Worm (Caenorhabditis elegans): Measurements from ENCODE around the gene cdh-8.

Gene cdh-8

DNA sequence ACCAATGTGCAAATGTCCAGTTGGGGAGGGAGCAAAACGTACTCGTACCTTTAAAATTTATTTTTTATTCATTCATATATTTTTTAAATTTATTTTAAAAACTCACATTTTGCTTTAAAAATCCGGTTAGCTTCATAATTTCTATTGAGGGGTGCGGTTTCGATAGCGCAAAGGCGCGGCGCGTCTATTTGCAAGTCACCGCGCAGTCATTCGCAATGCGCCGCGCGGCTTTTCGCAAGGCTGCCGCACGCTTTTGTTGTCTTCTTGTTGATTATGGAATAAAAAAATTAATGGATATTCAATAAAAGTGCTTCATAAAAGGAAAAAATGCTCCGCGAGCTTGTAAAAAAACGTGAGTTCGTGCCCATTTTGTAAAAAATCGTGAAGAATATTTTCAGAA, 50.7 kb downstream of the cdh-8 start, which contains the start of the genes ears-2 and uncp-18:
TSS of gene ears-2 (minus strand) at position 190 of the 400 bp plus-strand sequence.
TSS of gene uncp-18 (plus strand) at position 282 of the 400 bp plus-strand sequence.
- no peak for TF ChIP-seq ceh-63 (GFP tag; optimal IDR thresholded peaks at IDR 0.05)
- peak; percentile 60 for TF ChIP-seq hpl-2 (GFP tag; optimal IDR thresholded peaks at IDR 0.05)
- peak; percentile 54 for TF ChIP-seq mef-2 (tag; optimal IDR thresholded peaks at IDR 0.05)
- peak; percentile 89 for TF ChIP-seq pax-3 (tag; optimal IDR thresholded peaks at IDR 0.05)
- TF ChIP-seq lsy-2 (tag; optimal IDR thresholded peaks at IDR 0.05), result peak; percentile 94
- peak; percentile 63 for TF ChIP-seq fos-1 (tag; optimal IDR thresholded peaks at IDR 0.05)
- peak in 1 of 2 experiments; percentile 63 for TF ChIP-seq egl-27 (tag; optimal IDR thresholded peaks at IDR 0.05)
- no peak for TF ChIP-seq ces-1 (GFP tag; optimal IDR thresholded peaks at IDR 0.05)
- peak; percentile 73 for TF ChIP-seq irx-1 (tag; optimal IDR thresholded peaks at IDR 0.05)
- no peak for TF ChIP-seq nhr-28 (tag; optimal IDR thresholded peaks at IDR 0.05)
- peak; percentile 67 for TF ChIP-seq F16B12.6 (tag; optimal IDR thresholded peaks at IDR 0.05)
- peak; percentile 92 for TF ChIP-seq nhr-20 (tag; optimal IDR thresholded peaks at IDR 0.05)
- no peak for TF ChIP-seq ets-5 (GFP tag; IDR thresholded peaks at IDR 0.05)
- no peak for TF ChIP-seq alr-1 (tag; optimal IDR thresholded peaks at IDR 0.05; ENCODE audit: borderline replicate concordance)
- no peak for TF ChIP-seq nhr-12 (tag; optimal IDR thresholded peaks at IDR 0.05)
- TF ChIP-seq nhr-77 (tag; optimal IDR thresholded peaks at IDR 0.05), result no peak
- TF ChIP-seq mdl-1 (tag; optimal IDR thresholded peaks at IDR 0.05), result peak in 1 of 2 experiments; percentile 64
- TF ChIP-seq unc-98 (GFP tag; IDR thresholded peaks at IDR 0.05), result peak; percentile 26; the same call in 1 of the 2 replicates
- peak; percentile 86 for TF ChIP-seq fkh-8 (tag; optimal IDR thresholded peaks at IDR 0.05)
- peak; percentile 63 for TF ChIP-seq lin-15B (tag; optimal IDR thresholded peaks at IDR 0.05)
- TF ChIP-seq hlh-4 (tag; optimal IDR thresholded peaks at IDR 0.05), result peak; percentile 32
- TF ChIP-seq lin-35 (GFP tag; optimal IDR thresholded peaks at IDR 0.05), result peak; percentile 73 to 80
- TF ChIP-seq efl-1 (optimal IDR thresholded peaks at IDR 0.05), result peak; percentile 80 to 81
- TF ChIP-seq efl-1 (GFP tag; optimal IDR thresholded peaks at IDR 0.05 in 1 of 2), result peak; percentile 69 to 98
- TF ChIP-seq swsn-7 (tag; optimal IDR thresholded peaks at IDR 0.05), result peak; percentile 95
- TF ChIP-seq nhr-76 (tag; optimal IDR thresholded peaks at IDR 0.05), result no peak
- peak; percentile 92 for TF ChIP-seq xbp-1 (tag; optimal IDR thresholded peaks at IDR 0.05)
- peak; percentile 63 for TF ChIP-seq lin-39 (tag; optimal IDR thresholded peaks at IDR 0.05)
- no peak for TF ChIP-seq zag-1 (tag; optimal IDR thresholded peaks at IDR 0.05)
- no peak for TF ChIP-seq unc-30 (tag; optimal IDR thresholded peaks at IDR 0.05)
- peak; percentile 93 for TF ChIP-seq nhr-47 (tag; optimal IDR thresholded peaks at IDR 0.05)
- peak; percentile 73 for TF ChIP-seq C04F5.9 (tag; optimal IDR thresholded peaks at IDR 0.05)
- TF ChIP-seq dpl-1 (GFP tag; optimal IDR thresholded peaks at IDR 0.05), result peak; percentile 66 to 73 (median 71)
- TF ChIP-seq lin-13 (GFP tag; optimal IDR thresholded peaks at IDR 0.05), result peak; percentile 83
- no peak for TF ChIP-seq unc-62 (GFP tag; optimal IDR thresholded peaks at IDR 0.05)
- TF ChIP-seq pqm-1 (tag; optimal IDR thresholded peaks at IDR 0.05), result no peak
- TF ChIP-seq fkh-4 (tag; optimal IDR thresholded peaks at IDR 0.05; ENCODE audit: borderline replicate concordance), result peak; percentile 56
- peak; percentile 65 for TF ChIP-seq zip-4 (GFP tag; optimal IDR thresholded peaks at IDR 0.05)
- TF ChIP-seq sup-37 (GFP tag; optimal IDR thresholded peaks at IDR 0.05), result peak; percentile 70
- TF ChIP-seq aly-2 (tag; optimal IDR thresholded peaks at IDR 0.05), result no peak
- peak; percentile 7 for TF ChIP-seq Y116A8C.19 (tag; optimal IDR thresholded peaks at IDR 0.05; ENCODE audit: borderline replicate concordance)
- TF ChIP-seq nhr-19 (GFP tag; conservative IDR thresholded peaks at IDR 0.05), result peak; percentile 90
- no peak for TF ChIP-seq sptf-1 (tag; optimal IDR thresholded peaks at IDR 0.05)
- peak; percentile 87 for TF ChIP-seq mep-1 (tag; optimal IDR thresholded peaks at IDR 0.05)
- TF ChIP-seq ama-1 (optimal IDR thresholded peaks at IDR 0.05), result peak; percentile 5
- peak; percentile 74 for TF ChIP-seq elt-2 (tag; optimal IDR thresholded peaks at IDR 0.05)
- peak; percentile 77 for TF ChIP-seq ceh-8 (GFP tag; optimal IDR thresholded peaks at IDR 0.05)
- TF ChIP-seq lin-14 (GFP tag; optimal IDR thresholded peaks at IDR 0.05), result peak; percentile 88
- peak; percentile 65 for TF ChIP-seq ceh-88 (GFP tag; IDR thresholded peaks at IDR 0.05)
- peak; percentile 95 for TF ChIP-seq skn-1 (tag; optimal IDR thresholded peaks at IDR 0.05)
- TF ChIP-seq snpc-4 (tag; optimal IDR thresholded peaks at IDR 0.05), result peak; percentile 83
- no peak for TF ChIP-seq C34B4.2 (tag; optimal IDR thresholded peaks at IDR 0.05)
- peak; percentile 76 for TF ChIP-seq efl-3 (GFP tag; optimal IDR thresholded peaks at IDR 0.05)
- peak; percentile 94 for TF ChIP-seq snu-23 (GFP tag; optimal IDR thresholded peaks at IDR 0.05)
